Worm (Caenorhabditis elegans): Measurements from ENCODE around the gene nhr-31.
"Not testable (repeated sequence)": the region's sequence is repeated elsewhere in the genome, so short reads cannot be mapped to it uniquely, and the experiment has no call there.

- TF ChIP-seq attf-5 (GFP tag; optimal IDR thresholded peaks at IDR 0.05) (peak; percentile 78), Y56A3A.18 (GFP tag; IDR thresholded peaks at IDR 0.05) (peak; percentile 57; the same call in 1 of the 2 replicates), him-1 (tag; optimal IDR thresholded peaks at IDR 0.05) (peak; percentile 8), nfyb-1 (GFP tag; IDR thresholded peaks at IDR 0.05) (peak; percentile 67; the same call in 1 of the 2 replicates), athp-1 (tag; optimal IDR thresholded peaks at IDR 0.05) (peak; percentile 58), lin-35 (GFP tag; optimal IDR thresholded peaks at IDR 0.05) (peak in 1 of 3 experiments; percentile 53)
- TF ChIP-seq ama-1 (optimal IDR thresholded peaks at IDR 0.05); ama-1 (GFP tag; optimal IDR thresholded peaks at IDR 0.05); zim-3 (tag; optimal IDR thresholded peaks at IDR 0.05); pha-4 (tag; optimal IDR thresholded peaks at IDR 0.05); tbx-9 (tag; optimal IDR thresholded peaks at IDR 0.05; ENCODE audit: borderline replicate concordance): not testable (repeated sequence)
Measured at ce11 chrIV:8015726-8016312, 13.5 kb downstream of the nhr-31 start, which contains the start of gene C26B2.7.

Measured in whole organism, young adult.